Worm (Caenorhabditis elegans) whole organism, mixed stage, embryonic: Measurements from ENCODE around the gene Y11D7A.19.

ENCODE experiments used
- M03D4.4 ChIP-seq: sonication (generic microtip); optimal IDR thresholded peaks from 2 replicates; lab custom pipeline; 2017; ENCODE audit warnings: mild to moderate bottlenecking, missing genetic modification characterization, missing compliant biosample characterization
- ces-1 ChIP-seq: fragments of 150-350 bp; optimal IDR thresholded peaks from 2 replicates; lab custom pipeline; 2014; ENCODE audit warnings: missing biosample characterization, missing genetic modification reagents, missing genetic modification characterization
- elt-3 ChIP-seq: fragments of 150-350 bp; optimal IDR thresholded peaks from 2 replicates; lab custom pipeline; 2014; ENCODE audit warnings: missing biosample characterization, missing genetic modification characterization
- lin-13 ChIP-seq: fragments of 150-350 bp; optimal IDR thresholded peaks from 2 replicates; lab custom pipeline; 2014; ENCODE audit warnings: missing biosample characterization, missing genetic modification characterization
- lsy-2 ChIP-seq: fragments of 150-350 bp; optimal IDR thresholded peaks from 2 replicates; lab custom pipeline; 2014; ENCODE audit warnings: missing biosample characterization, missing genetic modification characterization
- mab-5 ChIP-seq: fragments of 150-350 bp; optimal IDR thresholded peaks from 2 replicates; lab custom pipeline; 2014; ENCODE audit warnings: missing biosample characterization, missing genetic modification characterization
- nhr-12 ChIP-seq: fragments of 150-350 bp; optimal IDR thresholded peaks from 2 replicates; lab custom pipeline; 2014; ENCODE audit warnings: missing biosample characterization, missing genetic modification characterization
- nhr-237 ChIP-seq: fragments of 150-350 bp; optimal IDR thresholded peaks from 2 replicates; lab custom pipeline; 2014; ENCODE audit warnings: missing biosample characterization, missing genetic modification characterization
- snpc-4 ChIP-seq: fragments of 150-350 bp; optimal IDR thresholded peaks from 2 replicates; lab custom pipeline; 2014; ENCODE audit warnings: missing biosample characterization, missing genetic modification characterization
- sptf-1 ChIP-seq: sonication (generic microtip); optimal IDR thresholded peaks from 2 replicates; lab custom pipeline; 2017; ENCODE audit warnings: mild to moderate bottlenecking, missing genetic modification characterization, moderate library complexity, missing compliant biosample characterization
- unc-62 ChIP-seq: fragments of 150-350 bp; optimal IDR thresholded peaks from 2 replicates; lab custom pipeline; 2014; ENCODE audit warnings: missing biosample characterization, missing genetic modification reagents, missing genetic modification characterization
- ztf-11 ChIP-seq: fragments of 150-350 bp; optimal IDR thresholded peaks from 2 replicates; lab custom pipeline; 2014; ENCODE audit warnings: missing biosample characterization, missing genetic modification characterization

ce11 chrIV:9215824-9216223, 50.5 kb downstream of the Y11D7A.19 start:
- TF ChIP-seq nhr-12 (tag; lab: Kevin White, UChicago): no peak
- TF ChIP-seq ces-1: no peak
- TF ChIP-seq mab-5 (tag; lab: Kevin White, UChicago): no peak
- TF ChIP-seq lsy-2: no peak
- TF ChIP-seq unc-62: no peak
- TF ChIP-seq snpc-4: no peak
- no peak for TF ChIP-seq elt-3
- TF ChIP-seq ztf-11 (tag; lab: Kevin White, UChicago): no peak
- no peak for TF ChIP-seq lin-13 (tag; lab: Kevin White, UChicago)
- no peak for TF ChIP-seq M03D4.4 (tag; lab: Kevin White, UChicago)
- no peak for TF ChIP-seq sptf-1 (tag; lab: Kevin White, UChicago)
- TF ChIP-seq nhr-237 (tag; lab: Kevin White, UChicago): no peak
